Fruit fly (Drosophila melanogaster) whole organism, embryonic: ENCODE measurements around the gene CG5639.

ENCODE experiments used
- Atf-2 ChIP-seq: fragments of 200-800 bp; sonication (Bioruptor generic); optimal IDR thresholded peaks from 2 replicates; lab custom pipeline; 2016; ENCODE audit warnings: missing biosample characterization, missing genetic modification characterization
- BtbVII ChIP-seq: fragments of 200-800 bp; sonication (Bioruptor generic); optimal IDR thresholded peaks from 3 replicates; lab custom pipeline; 2017; ENCODE audit warnings: missing biosample characterization, mild to moderate bottlenecking, missing genetic modification characterization
- CG10654 ChIP-seq: fragments of 200-800 bp; sonication (Bioruptor generic); optimal IDR thresholded peaks from 2 replicates; lab custom pipeline; 2016; ENCODE audit warnings: missing biosample characterization, missing genetic modification characterization
- CG12659 ChIP-seq: fragments of 200-800 bp; sonication (Bioruptor generic); optimal IDR thresholded peaks from 3 replicates; lab custom pipeline; 2017; ENCODE audit warnings: mild to moderate bottlenecking, missing biosample characterization, missing genetic modification reagents, missing genetic modification characterization
- CG13287 ChIP-seq: fragments of 200-800 bp; sonication (Bioruptor generic); IDR thresholded peaks from 2 replicates; pipeline ENCODE4 v1.3.6; 2022; ENCODE audit warnings: missing biosample characterization, missing genetic modification characterization; ENCODE audit not compliant: partially characterized antibody
- CG13424 ChIP-seq: fragments of 200-800 bp; sonication (Bioruptor generic); optimal IDR thresholded peaks from 2 replicates; lab custom pipeline; 2019; ENCODE audit warnings: missing biosample characterization, mild to moderate bottlenecking, missing genetic modification characterization, moderate library complexity
- CG13624 ChIP-seq: fragments of 200-800 bp; sonication (Bioruptor generic); optimal IDR thresholded peaks from 2 replicates; lab custom pipeline; 2016; ENCODE audit warnings: missing biosample characterization, missing genetic modification characterization
- CG18011 ChIP-seq: fragments of 200-800 bp; sonication (Bioruptor generic); optimal IDR thresholded peaks from 2 replicates; lab custom pipeline; 2017; ENCODE audit warnings: missing biosample characterization, missing genetic modification characterization, mild to moderate bottlenecking, moderate library complexity, missing genotype
- CG2120 ChIP-seq: fragments of 200-800 bp; sonication (Bioruptor generic); optimal IDR thresholded peaks from 3 replicates; lab custom pipeline; 2016; ENCODE audit warnings: missing biosample characterization, missing genetic modification characterization
- CG32767 ChIP-seq: fragments of 200-800 bp; sonication (Bioruptor generic); IDR thresholded peaks from 2 replicates; pipeline ENCODE4 v1.3.6; 2022; ENCODE audit warnings: missing biosample characterization, missing genetic modification characterization
- CG33213 ChIP-seq: fragments of 200-800 bp; sonication (Bioruptor generic); optimal IDR thresholded peaks from 3 replicates; lab custom pipeline; 2016; ENCODE audit warnings: missing biosample characterization, missing genetic modification characterization
- CG34376 ChIP-seq: fragments of 200-800 bp; sonication (Bioruptor generic); optimal IDR thresholded peaks from 2 replicates; lab custom pipeline; 2018; ENCODE audit warnings: missing biosample characterization, mild to moderate bottlenecking, missing genetic modification characterization
- CG34422 ChIP-seq: fragments of 200-800 bp; sonication (Bioruptor generic); IDR thresholded peaks from 3 replicates; pipeline ENCODE4 v1.3.6; 2022; ENCODE audit warnings: missing biosample characterization, missing genetic modification characterization
- CG4360 ChIP-seq: fragments of 200-800 bp; sonication (Bioruptor generic); IDR thresholded peaks from 2 replicates; pipeline ENCODE4 v1.3.6; 2022; ENCODE audit warnings: missing biosample characterization, missing genetic modification characterization
- CG6791 ChIP-seq: fragments of 200-800 bp; sonication (Bioruptor generic); IDR thresholded peaks from 3 replicates; pipeline ENCODE4 v1.3.6; 2022; ENCODE audit warnings: missing biosample characterization, missing genetic modification characterization; ENCODE audit not compliant: partially characterized antibody
- CG7928 ChIP-seq: fragments of 200-800 bp; sonication (Bioruptor generic); optimal IDR thresholded peaks from 2 replicates; lab custom pipeline; 2017; ENCODE audit warnings: missing biosample characterization, mild to moderate bottlenecking, missing genetic modification characterization
- CG7987 ChIP-seq: fragments of 200-800 bp; sonication (Bioruptor generic); optimal IDR thresholded peaks from 2 replicates; lab custom pipeline; 2018; ENCODE audit warnings: missing biosample characterization, mild to moderate bottlenecking, missing genetic modification characterization, moderate library complexity
- CG8281 ChIP-seq: fragments of 200-800 bp; sonication (Bioruptor generic); optimal IDR thresholded peaks from 2 replicates; lab custom pipeline; 2018; ENCODE audit warnings: missing biosample characterization, mild to moderate bottlenecking, missing genetic modification characterization, moderate library complexity
- CG9727 ChIP-seq: fragments of 200-800 bp; sonication (Bioruptor generic); optimal IDR thresholded peaks from 3 replicates; lab custom pipeline; 2017; ENCODE audit warnings: missing biosample characterization, mild to moderate bottlenecking, missing genetic modification characterization
- CG9797 ChIP-seq: fragments of 200-800 bp; sonication (Bioruptor generic); optimal IDR thresholded peaks from 3 replicates; lab custom pipeline; 2018; ENCODE audit warnings: missing biosample characterization, mild to moderate bottlenecking, missing genetic modification characterization
- Dbx ChIP-seq: fragments of 200-800 bp; sonication (Bioruptor generic); IDR thresholded peaks from 3 replicates; pipeline ENCODE4 v1.3.6; 2022; ENCODE audit warnings: missing biosample characterization, missing genetic modification characterization
- Deaf1 ChIP-seq: fragments of 200-800 bp; optimal IDR thresholded peaks from 3 replicates; lab custom pipeline; 2019; ENCODE audit warnings: missing biosample characterization, mild to moderate bottlenecking, missing genetic modification characterization, moderate library complexity
- Elba2 ChIP-seq: fragments of 200-800 bp; sonication (Bioruptor generic); optimal IDR thresholded peaks from 3 replicates; lab custom pipeline; 2016; ENCODE audit warnings: missing biosample characterization, missing genetic modification characterization
- Ets65A ChIP-seq: fragments of 200-800 bp; sonication (Bioruptor generic); peaks from one replicate; lab custom pipeline; 2016; ENCODE audit warnings: missing biosample characterization, missing genetic modification characterization
- Ets97D ChIP-seq: fragments of 200-800 bp; sonication (Bioruptor generic); optimal IDR thresholded peaks from 3 replicates; lab custom pipeline; 2016; ENCODE audit warnings: missing biosample characterization, missing genetic modification characterization
- Fer1 ChIP-seq: fragments of 200-800 bp; sonication (Bioruptor generic); optimal IDR thresholded peaks from 2 replicates; lab custom pipeline; 2017; ENCODE audit warnings: missing biosample characterization, mild to moderate bottlenecking, missing genetic modification characterization
- GATAe ChIP-seq: fragments of 200-800 bp; sonication (Bioruptor generic); conservative IDR thresholded peaks from 2 replicates; pipeline ENCODE4 v1.3.6; 2022; ENCODE audit warnings: missing biosample characterization, missing genetic modification characterization
- Hr78 ChIP-seq, 2 experiments: fragments of 200-800 bp in 1 of 2; fragments of >200 bp in 1 of 2; sonication (Bioruptor generic) in 1 of 2; optimal IDR thresholded peaks; 2 replicates each; lab custom pipeline; 2017 to 2019; ENCODE audit warnings: missing biosample characterization in 2 of 2, missing genetic modification characterization in 2 of 2, mild to moderate bottlenecking in 1 of 2, moderate library complexity in 1 of 2
- Sry-δ ChIP-seq: fragments of 200-800 bp; sonication (Bioruptor generic); optimal IDR thresholded peaks from 2 replicates; lab custom pipeline; 2016; ENCODE audit warnings: missing biosample characterization, missing genetic modification characterization
- Taf1 ChIP-seq: fragments of 200-800 bp; sonication (Bioruptor generic); IDR thresholded peaks from 2 replicates; pipeline ENCODE4 v1.3.6; 2022; ENCODE audit warnings: missing biosample characterization, missing genetic modification characterization
- al ChIP-seq: fragments of 200-800 bp; sonication (Bioruptor generic); IDR thresholded peaks from 2 replicates; pipeline ENCODE4 v1.3.6; 2022; ENCODE audit warnings: missing biosample characterization, missing genetic modification characterization
- az2 ChIP-seq: fragments of 200-800 bp; sonication (Bioruptor generic); optimal IDR thresholded peaks from 3 replicates; lab custom pipeline; 2016; ENCODE audit warnings: missing biosample characterization, missing genetic modification characterization
- caup ChIP-seq: fragments of 200-800 bp; sonication (Bioruptor generic); optimal IDR thresholded peaks from 3 replicates; lab custom pipeline; 2017; ENCODE audit warnings: missing biosample characterization, mild to moderate bottlenecking, missing genetic modification characterization, moderate library complexity; ENCODE audit not compliant: severe bottlenecking
- danr ChIP-seq: fragments of 200-800 bp; sonication (Bioruptor generic); IDR thresholded peaks from 2 replicates; pipeline ENCODE4 v1.3.6; 2022; ENCODE audit warnings: missing biosample characterization, missing genetic modification characterization
- gcm2 ChIP-seq: fragments of 200-800 bp; sonication (Bioruptor generic); optimal IDR thresholded peaks from 2 replicates; lab custom pipeline; 2016; ENCODE audit warnings: missing biosample characterization, missing genetic modification characterization
- gfzf ChIP-seq: fragments of 200-800 bp; sonication (Bioruptor generic); optimal IDR thresholded peaks from 2 replicates; lab custom pipeline; 2016; ENCODE audit warnings: missing biosample characterization, mild to moderate bottlenecking, missing genetic modification characterization, moderate library complexity
- gro ChIP-seq: fragments of 200-800 bp; sonication (Bioruptor generic); optimal IDR thresholded peaks from 2 replicates; lab custom pipeline; 2016; ENCODE audit warnings: missing biosample characterization, missing genetic modification characterization
- jigr1 ChIP-seq: fragments of 200-800 bp; sonication (Bioruptor generic); IDR thresholded peaks from 3 replicates; pipeline ENCODE4 v1.3.6; 2022; ENCODE audit warnings: missing biosample characterization, missing genetic modification characterization
- knrl ChIP-seq: fragments of 200-800 bp; sonication (Bioruptor generic); IDR thresholded peaks from 3 replicates; pipeline ENCODE4 v1.3.6; 2022; ENCODE audit warnings: missing biosample characterization, missing genetic modification characterization; ENCODE audit not compliant: partially characterized antibody
- nerfin-1 ChIP-seq: fragments of 200-800 bp; sonication (Bioruptor generic); optimal IDR thresholded peaks from 3 replicates; lab custom pipeline; 2019; ENCODE audit warnings: missing biosample characterization, mild to moderate bottlenecking, missing genetic modification characterization, moderate library complexity
- p53 ChIP-seq: fragments of 200-800 bp; sonication (Bioruptor generic); optimal IDR thresholded peaks from 2 replicates; lab custom pipeline; 2016; ENCODE audit warnings: missing biosample characterization, missing genetic modification characterization
- pfk ChIP-seq: fragments of 200-800 bp; sonication (Bioruptor generic); optimal IDR thresholded peaks from 2 replicates; lab custom pipeline; 2018; ENCODE audit warnings: missing biosample characterization, mild to moderate bottlenecking, missing genetic modification characterization, moderate library complexity
- pnt ChIP-seq: fragments of 200-800 bp; sonication (Bioruptor generic); optimal IDR thresholded peaks from 3 replicates; lab custom pipeline; 2016; ENCODE audit warnings: missing biosample characterization, missing genetic modification characterization
- scrt ChIP-seq: fragments of 200-800 bp; sonication (Bioruptor generic); optimal IDR thresholded peaks from 2 replicates; lab custom pipeline; 2018; ENCODE audit warnings: missing biosample characterization, mild to moderate bottlenecking, missing genetic modification characterization, moderate library complexity
- toy ChIP-seq: fragments of 200-800 bp; sonication (Bioruptor generic); IDR thresholded peaks from 2 replicates; pipeline ENCODE4 v1.3.6; 2022; ENCODE audit warnings: missing biosample characterization, missing genetic modification characterization
- unc-4 ChIP-seq: fragments of 200-800 bp; sonication (Bioruptor generic); IDR thresholded peaks from 2 replicates; pipeline ENCODE4 v1.3.6; 2022; ENCODE audit warnings: missing biosample characterization, missing genetic modification characterization; ENCODE audit not compliant: partially characterized antibody
- unpg ChIP-seq: fragments of 200-800 bp; sonication (Bioruptor generic); optimal IDR thresholded peaks from 3 replicates; lab custom pipeline; 2018; ENCODE audit warnings: missing biosample characterization, mild to moderate bottlenecking, missing genetic modification characterization, moderate library complexity
- wdn ChIP-seq: fragments of 200-800 bp; sonication (Bioruptor generic); IDR thresholded peaks from 2 replicates; pipeline ENCODE4 v1.3.6; 2022; ENCODE audit warnings: missing biosample characterization, missing genetic modification characterization
- wek ChIP-seq: fragments of 200-800 bp; sonication (Bioruptor generic); optimal IDR thresholded peaks from 3 replicates; lab custom pipeline; 2018; ENCODE audit warnings: missing biosample characterization, mild to moderate bottlenecking, missing genetic modification characterization, moderate library complexity

The CG5639 gene

dm6 chr3R:27558660-27559319 is 37.1 kb downstream of the CG5639 start, which contains the start of gene Klp98A (continued):
- TF ChIP-seq Taf1 (no peak), BtbVII (GFP tag; lab: Kevin White, UChicago) (no peak), danr (GFP tag; lab: Robert Waterston, UW) (no peak), CG13624 (GFP tag; lab: Kevin White, UChicago) (peak; percentile 70), nerfin-1 (tag; lab: Kevin White, UChicago) (no peak), al (GFP tag; lab: Robert Waterston, UW) (no peak), gfzf (peak; percentile 99), scrt (no peak), CG9727 (GFP tag; lab: Kevin White, UChicago) (no peak), unc-4 (GFP tag; lab: Robert Waterston, UW) (peak; percentile 28; the same call in 1 of the 2 replicates), CG4360 (GFP tag; lab: Robert Waterston, UW) (peak; percentile 84), CG34422 (GFP tag; lab: Robert Waterston, UW) (peak; percentile 8; the same call in 1 of the 3 replicates), CG12659 (GFP tag; lab: Kevin White, UChicago) (peak; percentile 73), pfk (GFP tag; lab: Kevin White, UChicago) (no peak), wdn (GFP tag; lab: Robert Waterston, UW) (no peak), unpg (GFP tag; lab: Kevin White, UChicago) (peak; percentile 24), CG10654 (GFP tag; lab: Kevin White, UChicago) (no peak), CG18011 (GFP tag; lab: Kevin White, UChicago) (peak; percentile 59), CG2120 (GFP tag; lab: Kevin White, UChicago) (no peak), pnt (GFP tag; lab: Kevin White, UChicago) (no peak), p53 (peak; percentile 10), CG34376 (GFP tag; lab: Kevin White, UChicago) (peak; percentile 25), gcm2 (no peak), az2 (GFP tag; lab: Kevin White, UChicago) (no peak), CG13287 (GFP tag; lab: Robert Waterston, UW) (peak; percentile 48; the same call in 1 of the 2 replicates), Ets97D (peak; percentile 58), Hr78 (GFP tag; optimal IDR thresholded peaks at IDR 0.05; lab: Kevin White, UChicago) (no peak), CG7987 (GFP tag; lab: Kevin White, UChicago) (peak; percentile 41), Deaf1 (tag; lab: Kevin White, UChicago) (peak; percentile 82), toy (GFP tag; lab: Robert Waterston, UW) (no peak), GATAe (GFP tag; lab: Robert Waterston, UW) (no peak), CG7928 (GFP tag; lab: Kevin White, UChicago) (peak; percentile 3), Atf-2 (no peak), jigr1 (no peak), CG8281 (tag; lab: Kevin White, UChicago) (no peak), CG9797 (GFP tag; lab: Kevin White, UChicago) (peak; percentile 95), CG32767 (GFP tag; lab: Robert Waterston, UW) (peak; percentile 39; the same call in 1 of the 2 replicates), gro (peak; percentile 50), caup (GFP tag; lab: Kevin White, UChicago) (peak; percentile 6), CG33213 (GFP tag; lab: Kevin White, UChicago) (peak; percentile 81), CG13424 (tag; lab: Kevin White, UChicago) (no peak), Ets65A (GFP tag; lab: Kevin White, UChicago) (peak; percentile 81), Fer1 (peak; percentile 37), knrl (GFP tag; lab: Robert Waterston, UW) (peak; percentile 36; the same call in 1 of the 3 replicates), Sry-δ (GFP tag; lab: Kevin White, UChicago) (peak; percentile 52), wek (GFP tag; lab: Kevin White, UChicago) (peak; percentile 9), Dbx (0 out of 3 replicates have a peak, but pooled peaks have one; percentile 6), CG6791 (GFP tag; lab: Robert Waterston, UW) (no peak), Elba2 (peak; percentile 48)
